Fruit fly (Drosophila melanogaster) whole organism, embryonic: ENCODE measurements around the gene ea.

Experiments used
- Adf1 ChIP-seq: fragments of 200-800 bp; sonication (Bioruptor generic); IDR thresholded peaks from 2 replicates; pipeline ENCODE4 v1.3.6; 2022; ENCODE audit warnings: missing biosample characterization, missing genetic modification characterization
- B-H2 ChIP-seq: fragments of 200-800 bp; sonication (Bioruptor generic); optimal IDR thresholded peaks from 2 replicates; lab custom pipeline; 2018; ENCODE audit warnings: missing biosample characterization, mild to moderate bottlenecking, missing genetic modification characterization
- CG10209 ChIP-seq: fragments of 200-800 bp; sonication (Bioruptor generic); optimal IDR thresholded peaks from 3 replicates; lab custom pipeline; 2017; ENCODE audit warnings: missing biosample characterization, mild to moderate bottlenecking, missing genetic modification characterization, missing genetic modification reagents
- CG1024 ChIP-seq: fragments of 200-800 bp; sonication (Bioruptor generic); IDR thresholded peaks from 2 replicates; pipeline ENCODE4 v1.3.6; 2022; ENCODE audit warnings: missing biosample characterization, missing genetic modification characterization
- CG11093 ChIP-seq: fragments of 200-800 bp; sonication (Bioruptor generic); IDR thresholded peaks from 3 replicates; pipeline ENCODE4 v1.3.6; 2022; ENCODE audit warnings: missing biosample characterization, missing genetic modification characterization
- CG11723 ChIP-seq: fragments of 200-800 bp; sonication (Bioruptor generic); optimal IDR thresholded peaks from 2 replicates; lab custom pipeline; 2017; ENCODE audit warnings: missing biosample characterization, mild to moderate bottlenecking, missing genetic modification characterization
- CG14014 ChIP-seq: fragments of 200-800 bp; sonication (Bioruptor generic); IDR thresholded peaks from 2 replicates; pipeline ENCODE4 v1.3.6; 2022; ENCODE audit warnings: missing biosample characterization, missing genetic modification characterization
- CG14710 ChIP-seq: fragments of 200-800 bp; sonication (Bioruptor generic); optimal IDR thresholded peaks from 3 replicates; lab custom pipeline; 2019; ENCODE audit warnings: missing biosample characterization, mild to moderate bottlenecking, missing genetic modification characterization, moderate library complexity
- CG18764 ChIP-seq: fragments of 200-800 bp; sonication (Bioruptor generic); optimal IDR thresholded peaks from 3 replicates; lab custom pipeline; 2016; ENCODE audit warnings: missing biosample characterization, missing genetic modification characterization
- CG2116 ChIP-seq: fragments of 200-800 bp; sonication (Bioruptor generic); optimal IDR thresholded peaks from 3 replicates; lab custom pipeline; 2018; ENCODE audit warnings: missing biosample characterization, mild to moderate bottlenecking, missing genetic modification characterization
- CG2712 ChIP-seq: fragments of 200-800 bp; optimal IDR thresholded peaks from 3 replicates; lab custom pipeline; 2019; ENCODE audit warnings: missing biosample characterization, mild to moderate bottlenecking, missing genetic modification characterization, moderate library complexity
- CG30403 ChIP-seq: fragments of 200-800 bp; sonication (Bioruptor generic); optimal IDR thresholded peaks from 3 replicates; lab custom pipeline; 2016; ENCODE audit warnings: missing biosample characterization, missing genetic modification characterization
- CG3163 ChIP-seq: fragments of 200-800 bp; sonication (Bioruptor generic); optimal IDR thresholded peaks from 3 replicates; lab custom pipeline; 2016; ENCODE audit warnings: missing biosample characterization, missing genetic modification characterization
- CG4617 ChIP-seq: fragments of 200-800 bp; sonication (Bioruptor generic); optimal IDR thresholded peaks from 3 replicates; lab custom pipeline; 2016; ENCODE audit warnings: missing biosample characterization, missing genetic modification characterization, borderline replicate concordance
- CG6254 ChIP-seq: fragments of 200-800 bp; sonication (Bioruptor generic); optimal IDR thresholded peaks from 3 replicates; lab custom pipeline; 2017; ENCODE audit warnings: mild to moderate bottlenecking, missing biosample characterization, missing genetic modification reagents, missing genetic modification characterization
- CG6689 ChIP-seq: fragments of 200-800 bp; sonication (Bioruptor generic); IDR thresholded peaks from 2 replicates; pipeline ENCODE4 v1.3.6; 2022; ENCODE audit warnings: missing biosample characterization, missing genetic modification characterization
- CG8359 ChIP-seq: fragments of 200-800 bp; sonication (Bioruptor generic); optimal IDR thresholded peaks from 2 replicates; lab custom pipeline; 2017; ENCODE audit warnings: missing biosample characterization, mild to moderate bottlenecking, missing genetic modification characterization, borderline replicate concordance
- CG9215 ChIP-seq: fragments of 200-800 bp; sonication (Bioruptor generic); IDR thresholded peaks from 2 replicates; pipeline ENCODE4 v1.3.6; 2022; ENCODE audit warnings: missing biosample characterization, missing genetic modification characterization
- CG9932 ChIP-seq: fragments of 200-800 bp; sonication (Bioruptor generic); IDR thresholded peaks from 2 replicates; pipeline ENCODE4 v1.3.6; 2022; ENCODE audit warnings: missing biosample characterization, missing genetic modification characterization
- D19A ChIP-seq: fragments of 200-800 bp; optimal IDR thresholded peaks from 3 replicates; lab custom pipeline; 2019; ENCODE audit warnings: missing biosample characterization, mild to moderate bottlenecking, missing genetic modification characterization, moderate library complexity
- Doc2 ChIP-seq: fragments of 200-800 bp; sonication (Bioruptor generic); IDR thresholded peaks from 2 replicates; pipeline ENCODE4 v1.3.6; 2022; ENCODE audit warnings: missing biosample characterization, missing genetic modification characterization
- Gug ChIP-seq: fragments of 200-800 bp; sonication (Bioruptor generic); IDR thresholded peaks from 4 replicates; pipeline ENCODE4 v1.3.6; 2022; ENCODE audit warnings: missing biosample characterization, missing genetic modification characterization
- HLHmδ ChIP-seq: fragments of 200-800 bp; sonication (Bioruptor generic); optimal IDR thresholded peaks from 2 replicates; lab custom pipeline; 2018; ENCODE audit warnings: missing biosample characterization, mild to moderate bottlenecking, missing genetic modification characterization, moderate library complexity
- NFAT ChIP-seq: fragments of 200-800 bp; sonication (Bioruptor generic); IDR thresholded peaks from 2 replicates; pipeline ENCODE4 v1.3.6; 2022; ENCODE audit warnings: missing biosample characterization, missing genetic modification characterization
- Rfx ChIP-seq: fragments of 200-800 bp; sonication (Bioruptor generic); IDR thresholded peaks from 2 replicates; pipeline ENCODE4 v1.3.6; 2022; ENCODE audit warnings: missing biosample characterization, missing genetic modification characterization
- Six4 ChIP-seq: fragments of 200-800 bp; sonication (Bioruptor generic); optimal IDR thresholded peaks from 2 replicates; lab custom pipeline; 2016; ENCODE audit warnings: missing biosample characterization, missing genetic modification characterization
- abd-A ChIP-seq: fragments of 200-800 bp; sonication (Bioruptor generic); optimal IDR thresholded peaks from 3 replicates; lab custom pipeline; 2019; ENCODE audit warnings: missing biosample characterization, mild to moderate bottlenecking, missing genetic modification characterization, moderate library complexity
- al ChIP-seq: fragments of 200-800 bp; sonication (Bioruptor generic); IDR thresholded peaks from 2 replicates; pipeline ENCODE4 v1.3.6; 2022; ENCODE audit warnings: missing biosample characterization, missing genetic modification characterization
- ap ChIP-seq: fragments of 200-800 bp; sonication (Bioruptor generic); IDR thresholded peaks from 2 replicates; pipeline ENCODE4 v1.3.6; 2022; ENCODE audit warnings: missing biosample characterization, missing genetic modification characterization
- ato ChIP-seq: fragments of 200-800 bp; sonication (Bioruptor generic); IDR thresholded peaks from 2 replicates; pipeline ENCODE4 v1.3.6; 2022; ENCODE audit warnings: missing biosample characterization, missing genetic modification characterization; ENCODE audit not compliant: partially characterized antibody
- ci ChIP-seq: fragments of 200-800 bp; sonication (Bioruptor generic); IDR thresholded peaks from 3 replicates; pipeline ENCODE4 v1.3.6; 2022; ENCODE audit warnings: missing biosample characterization, missing genetic modification characterization
- eve ChIP-seq, 2 experiments: fragments of >200 bp; optimal IDR thresholded peaks; 2 replicates each; lab custom pipeline; 2017; ENCODE audit warnings: missing biosample characterization in 2 of 2, missing genetic modification characterization in 2 of 2
- ftz-f1 ChIP-seq: fragments of 200-800 bp; sonication (Bioruptor generic); optimal IDR thresholded peaks from 2 replicates; lab custom pipeline; 2016; ENCODE audit warnings: missing biosample characterization, missing genetic modification characterization
- grau ChIP-seq: fragments of 200-800 bp; optimal IDR thresholded peaks from 3 replicates; lab custom pipeline; 2019; ENCODE audit warnings: missing biosample characterization, mild to moderate bottlenecking, missing genetic modification characterization, moderate library complexity
- hbn ChIP-seq: fragments of 200-800 bp; sonication (Bioruptor generic); IDR thresholded peaks from 2 replicates; pipeline ENCODE4 v1.3.6; 2022; ENCODE audit warnings: missing biosample characterization, missing genetic modification characterization; ENCODE audit not compliant: partially characterized antibody
- lola ChIP-seq, 3 experiments: fragments of >200 bp in 2 of 3; fragments of 200-800 bp in 1 of 3; sonication (Bioruptor generic) in 1 of 3; optimal IDR thresholded peaks; 2 replicates each; lab custom pipeline; 2017 to 2019; ENCODE audit warnings: missing biosample characterization in 3 of 3, missing genetic modification characterization in 3 of 3, mild to moderate bottlenecking in 1 of 3, moderate library complexity in 1 of 3
- luna ChIP-seq: fragments of 200-800 bp; sonication (Bioruptor generic); optimal IDR thresholded peaks from 2 replicates; lab custom pipeline; 2016; ENCODE audit warnings: missing biosample characterization, missing genetic modification characterization
- mam ChIP-seq: fragments of 200-800 bp; sonication (Bioruptor generic); optimal IDR thresholded peaks from 3 replicates; lab custom pipeline; 2016; ENCODE audit warnings: missing biosample characterization, missing genetic modification characterization
- nerfin-1 ChIP-seq: fragments of 200-800 bp; sonication (Bioruptor generic); optimal IDR thresholded peaks from 3 replicates; lab custom pipeline; 2019; ENCODE audit warnings: missing biosample characterization, mild to moderate bottlenecking, missing genetic modification characterization, moderate library complexity
- odd ChIP-seq: fragments of 200-800 bp; sonication (Bioruptor generic); optimal IDR thresholded peaks from 2 replicates; lab custom pipeline; 2017; ENCODE audit warnings: missing biosample characterization, mild to moderate bottlenecking, missing genetic modification characterization
- pfk ChIP-seq: fragments of 200-800 bp; sonication (Bioruptor generic); optimal IDR thresholded peaks from 2 replicates; lab custom pipeline; 2018; ENCODE audit warnings: missing biosample characterization, mild to moderate bottlenecking, missing genetic modification characterization, moderate library complexity
- pzg ChIP-seq: fragments of 200-800 bp; sonication (Bioruptor generic); optimal IDR thresholded peaks from 3 replicates; lab custom pipeline; 2018; ENCODE audit warnings: missing biosample characterization, mild to moderate bottlenecking, missing genetic modification characterization, moderate library complexity
- sima ChIP-seq: fragments of 200-800 bp; sonication (Bioruptor generic); optimal IDR thresholded peaks from 2 replicates; lab custom pipeline; 2016; ENCODE audit warnings: missing biosample characterization, missing genetic modification characterization
- sisA ChIP-seq: fragments of 200-800 bp; sonication (Bioruptor generic); IDR thresholded peaks from 2 replicates; pipeline ENCODE4 v1.3.6; 2022; ENCODE audit warnings: missing biosample characterization, missing genetic modification characterization
- tap ChIP-seq: fragments of 200-800 bp; optimal IDR thresholded peaks from 3 replicates; lab custom pipeline; 2019; ENCODE audit warnings: missing biosample characterization, mild to moderate bottlenecking, missing genetic modification characterization, moderate library complexity
- tio ChIP-seq: fragments of 200-800 bp; sonication (Bioruptor generic); optimal IDR thresholded peaks from 2 replicates; lab custom pipeline; 2017; ENCODE audit warnings: missing biosample characterization, missing genetic modification characterization, inconsistent platforms
- toy ChIP-seq: fragments of 200-800 bp; sonication (Bioruptor generic); IDR thresholded peaks from 2 replicates; pipeline ENCODE4 v1.3.6; 2022; ENCODE audit warnings: missing biosample characterization, missing genetic modification characterization
- ttk ChIP-seq: fragments of 200-800 bp; sonication (Bioruptor generic); IDR thresholded peaks from 2 replicates; pipeline ENCODE4 v2.1.2; 2022; ENCODE audit warnings: missing biosample characterization, missing genetic modification characterization
- zen2 ChIP-seq: fragments of 200-800 bp; sonication (Bioruptor generic); IDR thresholded peaks from 3 replicates; pipeline ENCODE4 v1.3.6; 2022; ENCODE audit warnings: missing biosample characterization, missing genetic modification characterization; ENCODE audit not compliant: partially characterized antibody

The ea gene

DNA sequence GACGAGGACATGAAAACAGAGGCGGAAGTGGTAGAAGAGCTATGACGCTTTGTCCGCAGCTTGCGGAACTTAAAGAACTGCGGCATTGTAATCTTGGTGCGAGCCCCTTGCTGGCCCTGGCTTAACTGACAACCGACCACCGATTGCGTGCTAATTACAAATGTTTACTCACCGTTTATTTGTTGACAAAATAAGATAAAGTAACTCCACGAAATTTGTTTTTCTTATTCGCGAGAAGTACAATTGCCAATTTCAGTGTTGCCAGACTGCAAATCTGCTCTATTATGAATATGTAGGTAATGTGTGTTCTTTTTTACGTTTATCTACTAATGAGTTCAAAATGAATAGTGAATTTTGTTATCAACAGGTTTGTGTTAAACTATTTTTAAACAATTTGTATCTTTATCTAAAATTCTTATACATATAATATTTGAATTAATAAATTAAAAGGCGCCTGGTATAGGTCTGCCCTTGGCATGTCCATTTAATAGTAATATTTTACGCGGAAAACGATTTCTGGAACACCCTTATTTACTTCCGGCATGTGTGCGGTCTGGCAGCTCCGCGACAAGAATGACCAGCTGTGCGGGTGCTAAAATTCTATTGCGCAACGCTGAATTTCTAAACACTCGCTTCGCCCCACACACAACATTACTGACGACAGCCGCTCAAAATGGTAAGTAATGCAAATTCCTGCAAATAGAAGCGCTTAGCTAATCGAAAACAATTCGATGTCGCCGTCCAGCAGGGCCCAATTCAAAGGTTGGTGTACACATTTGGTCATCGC is 28.3 kb downstream of the ea start, which contains the start of the genes Atg4b and Hibch (continued):
- peak; percentile 86 for TF ChIP-seq CG9215 (GFP tag; lab: Robert Waterston, UW)
- no peak for TF ChIP-seq hbn (GFP tag; lab: Robert Waterston, UW)
- TF ChIP-seq al (GFP tag; lab: Robert Waterston, UW), result peak; percentile 78
- peak; percentile 85 for TF ChIP-seq CG10209 (GFP tag; lab: Kevin White, UChicago)
- no peak for TF ChIP-seq D19A
- peak; percentile 70 for TF ChIP-seq odd (GFP tag; lab: Kevin White, UChicago)
- peak; percentile 53; the same call in 1 of the 2 replicates for TF ChIP-seq ap
- no peak for TF ChIP-seq sima (GFP tag; lab: Kevin White, UChicago)
- peak; percentile 94 for TF ChIP-seq CG9932 (GFP tag; lab: Robert Waterston, UW)
- TF ChIP-seq CG2116 (GFP tag; lab: Kevin White, UChicago), result peak; percentile 69
- TF ChIP-seq ato (GFP tag; lab: Robert Waterston, UW), result peak; percentile 58; the same call in 1 of the 2 replicates
- no peak for TF ChIP-seq CG1024 (GFP tag; lab: Robert Waterston, UW)
- no peak for TF ChIP-seq HLHmδ (GFP tag; lab: Kevin White, UChicago)
- TF ChIP-seq tap (tag; lab: Kevin White, UChicago), result no peak
- TF ChIP-seq CG3163, result no peak
- TF ChIP-seq pzg, result peak; percentile 47
- peak; percentile 89 for TF ChIP-seq grau (tag; lab: Kevin White, UChicago)
- TF ChIP-seq B-H2 (GFP tag; lab: Kevin White, UChicago), result peak; percentile 88
- TF ChIP-seq nerfin-1 (tag; lab: Kevin White, UChicago), result peak; percentile 79
- peak; percentile 70 for TF ChIP-seq CG6254 (GFP tag; lab: Kevin White, UChicago)
- TF ChIP-seq CG14710, result peak; percentile 91
- TF ChIP-seq CG6689, result peak; percentile 94
- peak; percentile 73; the same call in 2 of the 3 replicates for TF ChIP-seq CG11093 (GFP tag; lab: Robert Waterston, UW)
- TF ChIP-seq eve (GFP tag; optimal IDR thresholded peaks at IDR 0.05; lab: Kevin White, UChicago), result no peak
- no peak for TF ChIP-seq tio (GFP tag; lab: Kevin White, UChicago)
- peak; percentile 84 for TF ChIP-seq sisA (GFP tag; lab: Robert Waterston, UW)
- TF ChIP-seq ftz-f1 (GFP tag; lab: Kevin White, UChicago), result no peak
- peak; percentile 82 for TF ChIP-seq CG4617 (GFP tag; lab: Kevin White, UChicago)
- TF ChIP-seq CG2712, result peak; percentile 92
- peak; percentile 82 for TF ChIP-seq NFAT (GFP tag; lab: Robert Waterston, UW)
- TF ChIP-seq CG11723 (GFP tag; lab: Kevin White, UChicago), result peak; percentile 67
- TF ChIP-seq Doc2, result no peak
- peak; percentile 47 for TF ChIP-seq pfk (GFP tag; lab: Kevin White, UChicago)
- TF ChIP-seq CG30403 (GFP tag; lab: Kevin White, UChicago), result peak; percentile 91
- peak; percentile 74; the same call in 2 of the 3 replicates for TF ChIP-seq ci (GFP tag; lab: Robert Waterston, UW)
- TF ChIP-seq abd-A (tag; lab: Kevin White, UChicago), result no peak
- TF ChIP-seq Adf1 (GFP tag; lab: Robert Waterston, UW), result peak; percentile 43; the same call in 1 of the 2 replicates
- TF ChIP-seq Gug (GFP tag; lab: Robert Waterston, UW), result peak; percentile 81
- TF ChIP-seq luna, result no peak
- peak in 1 of 3 experiments; percentile 86 for TF ChIP-seq lola (GFP tag; optimal IDR thresholded peaks at IDR 0.05; lab: Kevin White, UChicago)
- peak; percentile 52 for TF ChIP-seq CG8359 (GFP tag; lab: Kevin White, UChicago)
- peak; percentile 46 for TF ChIP-seq mam
- peak; percentile 50; the same call in 1 of the 2 replicates for TF ChIP-seq toy (GFP tag; lab: Robert Waterston, UW)
- peak; percentile 89 for TF ChIP-seq Rfx (GFP tag; lab: Robert Waterston, UW)
- peak; percentile 67 for TF ChIP-seq ttk (GFP tag; lab: Robert Waterston, UW)
- TF ChIP-seq zen2 (GFP tag; lab: Robert Waterston, UW), result no peak
- TF ChIP-seq Six4 (GFP tag; lab: Kevin White, UChicago), result peak; percentile 62
- peak; percentile 73 for TF ChIP-seq CG18764
- peak; percentile 69 for TF ChIP-seq CG14014 (GFP tag; lab: Robert Waterston, UW)
